Fruit fly (Drosophila melanogaster): Measurements from ENCODE around the gene CG17162.

dm6 chrX:23084372-23084771 lies 12.2 kb downstream of the CG17162 start, which contains the start of gene CG17169:
- TF ChIP-seq CTCF (optimal IDR thresholded peaks at IDR 0.05) (no peak), CG8478 (optimal IDR thresholded peaks at IDR 0.05) (no peak)

Measured in S2 (cell line).